Worm (Caenorhabditis elegans): ENCODE data around the gene srbc-48.
"Not testable (repeated sequence)": the region's sequence is repeated elsewhere in the genome, so short reads cannot be mapped to it uniquely, and the experiment has no call there.

- not testable (repeated sequence) for TF ChIP-seq madf-8 (GFP tag; conservative IDR thresholded peaks at IDR 0.05); lin-35 (GFP tag; optimal IDR thresholded peaks at IDR 0.05); mxl-1 (tag; optimal IDR thresholded peaks at IDR 0.05); ama-1 (optimal IDR thresholded peaks at IDR 0.05); ama-1 (GFP tag; optimal IDR thresholded peaks at IDR 0.05); pha-4 (tag; optimal IDR thresholded peaks at IDR 0.05); sea-2 (GFP tag; IDR thresholded peaks at IDR 0.05); ceh-91 (GFP tag; IDR thresholded peaks at IDR 0.05); F49E8.2 (tag; optimal IDR thresholded peaks at IDR 0.05; ENCODE audit: insufficient read depth); snpc-1.3 (tag; optimal IDR thresholded peaks at IDR 0.05; ENCODE audit: insufficient read depth)
Measured at ce11 chrV:15803079-15803478, 17.0 kb upstream of the srbc-48 start, which contains the start of gene srd-27.

Data from whole organism, young adult.